Worm (Caenorhabditis elegans) whole organism, L1 larva: ENCODE measurements around the gene ceh-16.

Experiments
- C04F5.9 ChIP-seq: sonication (generic microtip); optimal IDR thresholded peaks from 2 replicates; lab custom pipeline; 2016; ENCODE audit warnings: missing genetic modification characterization, missing compliant biosample characterization
- C16A3.4 ChIP-seq: fragments of 150-350 bp; optimal IDR thresholded peaks from 2 replicates; lab custom pipeline; 2014; ENCODE audit warnings: missing biosample characterization, missing genetic modification characterization
- Y116A8C.19 ChIP-seq: sonication (generic microtip); optimal IDR thresholded peaks from 2 replicates; lab custom pipeline; 2016; ENCODE audit warnings: missing compliant biosample characterization, missing genetic modification characterization, borderline replicate concordance
- alr-1 ChIP-seq: fragments of 200-800 bp; sonication (Bioruptor generic); optimal IDR thresholded peaks from 2 replicates; lab custom pipeline; 2018; ENCODE audit warnings: borderline replicate concordance, mild to moderate bottlenecking, missing genetic modification characterization, missing compliant biosample characterization
- ama-1 ChIP-seq: fragments of 150-350 bp; optimal IDR thresholded peaks from 2 replicates; lab custom pipeline; 2014
- blmp-1 ChIP-seq: fragments of 150-350 bp; optimal IDR thresholded peaks from 2 replicates; lab custom pipeline; 2014; ENCODE audit warnings: missing biosample characterization, missing genetic modification characterization
- ceh-82 ChIP-seq, 3 experiments: fragments of 150-350 bp in 1 of 3; sonication (generic microtip) in 2 of 3; optimal IDR thresholded peaks; 2 replicates each; lab custom pipeline; 2014 to 2017; ENCODE audit warnings: missing biosample characterization in 3 of 3, missing genetic modification characterization in 3 of 3
- ceh-88 ChIP-seq: fragments of 200-800 bp; sonication (Bioruptor generic); IDR thresholded peaks from 2 replicates; pipeline ENCODE4 v1.3.6; 2022; ENCODE audit warnings: missing genetic modification characterization, missing compliant biosample characterization
- ces-1 ChIP-seq: fragments of 150-350 bp; optimal IDR thresholded peaks from 2 replicates; lab custom pipeline; 2014; ENCODE audit warnings: missing biosample characterization, missing genetic modification reagents, missing genetic modification characterization
- dpl-1 ChIP-seq, 3 experiments: fragments of 150-350 bp in 2 of 3; sonication (generic microtip) in 1 of 3; optimal IDR thresholded peaks; 2 replicates each; lab custom pipeline; 2014 to 2017; ENCODE audit warnings: missing biosample characterization in 3 of 3, missing genetic modification characterization in 3 of 3, missing genetic modification reagents in 3 of 3
- efl-1 ChIP-seq, 4 experiments: fragments of 150-350 bp; optimal IDR thresholded peaks in 3 of 4; peaks in 1 of 4; 1 replicate in 1 of 4; 2 replicates in 3 of 4; lab custom pipeline; 2014; ENCODE audit warnings: missing biosample characterization in 2 of 4, missing genetic modification characterization in 2 of 4, missing genetic modification reagents in 2 of 4
- elt-2 ChIP-seq: sonication (generic microtip); optimal IDR thresholded peaks from 2 replicates; lab custom pipeline; 2016; ENCODE audit warnings: missing genetic modification characterization, mild to moderate bottlenecking, inconsistent platforms, missing compliant biosample characterization, missing genetic modification reagents
- elt-3 ChIP-seq, 6 experiments: fragments of 150-350 bp in 1 of 6; sonication (generic microtip); optimal IDR thresholded peaks; 2 replicates each; lab custom pipeline; 2017 to 2018; ENCODE audit warnings: missing biosample characterization in 6 of 6, missing genetic modification characterization in 6 of 6, inconsistent platforms in 1 of 6
- ets-5 ChIP-seq: fragments of 200-800 bp; sonication (Bioruptor generic); IDR thresholded peaks from 2 replicates; pipeline ENCODE4 v1.3.6; 2022; ENCODE audit warnings: missing genetic modification characterization, missing compliant biosample characterization
- fkh-10 ChIP-seq: sonication (generic microtip); optimal IDR thresholded peaks from 2 replicates; lab custom pipeline; 2017; ENCODE audit warnings: missing biosample characterization, missing genetic modification reagents, missing genetic modification characterization
- fkh-4 ChIP-seq: sonication (generic microtip); optimal IDR thresholded peaks from 2 replicates; lab custom pipeline; 2016; ENCODE audit warnings: missing compliant biosample characterization, missing genetic modification characterization, borderline replicate concordance
- fos-1 ChIP-seq: fragments of 150-350 bp; optimal IDR thresholded peaks from 2 replicates; lab custom pipeline; 2014; ENCODE audit warnings: missing biosample characterization, missing genetic modification characterization
- grh-1 ChIP-seq: fragments of 200-800 bp; sonication (Bioruptor generic); IDR thresholded peaks from 2 replicates; pipeline ENCODE4 v1.3.6; 2022; ENCODE audit warnings: missing genetic modification reagents, missing genetic modification characterization, missing compliant biosample characterization
- hlh-4 ChIP-seq: sonication (generic microtip); optimal IDR thresholded peaks from 2 replicates; lab custom pipeline; 2016; ENCODE audit warnings: mild to moderate bottlenecking, missing genetic modification characterization, missing compliant biosample characterization
- irx-1 ChIP-seq: sonication (generic microtip); optimal IDR thresholded peaks from 2 replicates; lab custom pipeline; 2016; ENCODE audit warnings: missing genetic modification characterization, missing compliant biosample characterization
- lir-3 ChIP-seq: sonication (generic microtip); optimal IDR thresholded peaks from 2 replicates; lab custom pipeline; 2016; ENCODE audit warnings: mild to moderate bottlenecking, missing genetic modification characterization, moderate library complexity, missing compliant biosample characterization; ENCODE audit not compliant: poor library complexity
- mdl-1 ChIP-seq, 2 experiments: fragments of 150-350 bp; optimal IDR thresholded peaks; 2 replicates each; lab custom pipeline; 2014 to 2017; ENCODE audit warnings: missing biosample characterization in 2 of 2, missing genetic modification characterization in 2 of 2, inconsistent platforms in 1 of 2
- mef-2 ChIP-seq: fragments of 150-350 bp; optimal IDR thresholded peaks from 2 replicates; lab custom pipeline; 2014; ENCODE audit warnings: missing biosample characterization, missing genetic modification characterization
- mep-1 ChIP-seq: fragments of 150-350 bp; optimal IDR thresholded peaks from 2 replicates; lab custom pipeline; 2014; ENCODE audit warnings: missing biosample characterization, missing genetic modification characterization
- nhr-11 ChIP-seq: fragments of 150-350 bp; optimal IDR thresholded peaks from 2 replicates; lab custom pipeline; 2014; ENCODE audit warnings: missing biosample characterization, missing genetic modification characterization
- nhr-20 ChIP-seq: sonication (generic microtip); optimal IDR thresholded peaks from 2 replicates; lab custom pipeline; 2016; ENCODE audit warnings: mild to moderate bottlenecking, missing genetic modification characterization, missing compliant biosample characterization
- nhr-237 ChIP-seq: fragments of 150-350 bp; optimal IDR thresholded peaks from 2 replicates; lab custom pipeline; 2014; ENCODE audit warnings: missing biosample characterization, missing genetic modification characterization
- nhr-28 ChIP-seq: fragments of 150-350 bp; optimal IDR thresholded peaks from 2 replicates; lab custom pipeline; 2014; ENCODE audit warnings: missing biosample characterization, missing genetic modification characterization
- nhr-76 ChIP-seq: sonication (generic microtip); optimal IDR thresholded peaks from 2 replicates; lab custom pipeline; 2017; ENCODE audit warnings: missing biosample characterization, missing genetic modification characterization
- nhr-77 ChIP-seq: fragments of 150-350 bp; optimal IDR thresholded peaks from 2 replicates; lab custom pipeline; 2014; ENCODE audit warnings: missing biosample characterization, missing genetic modification characterization
- nhr-85 ChIP-seq: sonication (generic microtip); peaks from one replicate; lab custom pipeline; 2016; ENCODE audit warnings: missing genetic modification characterization, inconsistent platforms, missing compliant biosample characterization
- rnt-1 ChIP-seq: sonication (generic microtip); optimal IDR thresholded peaks from 2 replicates; lab custom pipeline; 2016; ENCODE audit warnings: mild to moderate bottlenecking, missing genetic modification characterization, moderate library complexity, missing compliant biosample characterization
- skn-1 ChIP-seq: fragments of 150-350 bp; optimal IDR thresholded peaks from 2 replicates; lab custom pipeline; 2014; ENCODE audit warnings: missing biosample characterization, missing genetic modification characterization
- snu-23 ChIP-seq: sonication (generic microtip); optimal IDR thresholded peaks from 2 replicates; lab custom pipeline; 2016; ENCODE audit warnings: missing genetic modification characterization, missing compliant biosample characterization
- sptf-1 ChIP-seq: fragments of 150-350 bp; optimal IDR thresholded peaks from 2 replicates; lab custom pipeline; 2014; ENCODE audit warnings: missing biosample characterization, missing genetic modification characterization
- tlp-1 ChIP-seq: fragments of 150-350 bp; optimal IDR thresholded peaks from 2 replicates; lab custom pipeline; 2014; ENCODE audit warnings: missing biosample characterization, missing genetic modification characterization
- unc-130 ChIP-seq: fragments of 150-350 bp; optimal IDR thresholded peaks from 2 replicates; lab custom pipeline; 2017; ENCODE audit warnings: missing biosample characterization, missing genetic modification characterization, inconsistent platforms
- unc-86 ChIP-seq: sonication (generic microtip); optimal IDR thresholded peaks from 2 replicates; lab custom pipeline; 2016; ENCODE audit warnings: missing genetic modification characterization, missing compliant biosample characterization
- vab-15 ChIP-seq: sonication (generic microtip); optimal IDR thresholded peaks from 2 replicates; lab custom pipeline; 2017; ENCODE audit warnings: missing genotype, mild to moderate bottlenecking, missing genetic modification characterization, missing compliant biosample characterization
- xbp-1 ChIP-seq: sonication (generic microtip); optimal IDR thresholded peaks from 2 replicates; lab custom pipeline; 2016; ENCODE audit warnings: missing genetic modification characterization, missing compliant biosample characterization
- zip-4 ChIP-seq: fragments of 200-800 bp; sonication (Bioruptor generic); optimal IDR thresholded peaks from 2 replicates; lab custom pipeline; 2018; ENCODE audit warnings: mild to moderate bottlenecking, missing genetic modification characterization, moderate library complexity, missing compliant biosample characterization

ceh-16 gene

DNA sequence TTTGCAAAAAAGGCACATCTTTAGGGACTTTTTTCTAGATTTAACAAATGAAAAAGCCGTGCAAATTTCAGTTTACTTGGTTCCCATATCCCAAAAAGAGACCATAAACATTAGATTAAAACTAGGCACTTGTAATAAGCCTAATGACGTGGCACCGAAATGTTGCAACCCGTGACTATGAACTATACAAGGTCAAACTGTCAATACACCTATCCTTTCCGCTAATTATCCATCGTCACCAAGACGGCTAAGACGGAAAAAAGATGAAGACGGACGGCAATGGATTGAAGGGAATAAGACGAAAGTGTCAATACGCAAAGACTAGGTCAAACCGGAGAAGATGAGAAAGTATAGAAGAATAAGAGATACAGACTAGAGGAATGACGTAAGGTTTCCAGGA, 23.6 kb upstream of the ceh-16 start:
- peak; percentile 8 for TF ChIP-seq nhr-20 (tag; lab: Kevin White, UChicago)
- TF ChIP-seq snu-23 (GFP tag; lab: Kevin White, UChicago) = peak; percentile 12
- peak; percentile 19 for TF ChIP-seq C16A3.4 (tag; lab: Kevin White, UChicago)
- no peak for TF ChIP-seq ceh-82 (tag; optimal IDR thresholded peaks at IDR 0.05; lab: Kevin White, UChicago)
- no peak for TF ChIP-seq ces-1
- TF ChIP-seq efl-1 (optimal IDR thresholded peaks at IDR 0.05; lab: Kevin White, UChicago) = no peak
- no peak for TF ChIP-seq efl-1 (GFP tag; optimal IDR thresholded peaks at IDR 0.05 in 1 of 2; lab: Kevin White, UChicago)
- TF ChIP-seq alr-1 (tag; lab: Kevin White, UChicago) = no peak
- TF ChIP-seq fos-1 (tag; lab: Kevin White, UChicago) = no peak
- TF ChIP-seq unc-86 (tag; lab: Kevin White, UChicago) = no peak
- TF ChIP-seq hlh-4 (tag; lab: Kevin White, UChicago) = no peak
- no peak for TF ChIP-seq irx-1 (tag; lab: Kevin White, UChicago)
- no peak for TF ChIP-seq tlp-1 (tag; lab: Kevin White, UChicago)
- TF ChIP-seq elt-3 (tag; optimal IDR thresholded peaks at IDR 0.05; lab: Kevin White, UChicago) = peak in 1 of 6 experiments; percentile 59
- no peak for TF ChIP-seq lir-3
- TF ChIP-seq rnt-1 (tag; lab: Kevin White, UChicago) = no peak
- TF ChIP-seq nhr-11 (tag; lab: Kevin White, UChicago) = no peak
- TF ChIP-seq unc-130 (tag; lab: Kevin White, UChicago) = no peak
- peak; percentile 62 for TF ChIP-seq nhr-85
- no peak for TF ChIP-seq zip-4
- TF ChIP-seq nhr-77 (tag; lab: Kevin White, UChicago) = no peak
- no peak for TF ChIP-seq mdl-1 (tag; optimal IDR thresholded peaks at IDR 0.05; lab: Kevin White, UChicago)
- peak; percentile 53 for TF ChIP-seq mep-1 (tag; lab: Kevin White, UChicago)
- TF ChIP-seq mef-2 = no peak
- peak in 1 of 3 experiments; percentile 8 for TF ChIP-seq dpl-1 (GFP tag; optimal IDR thresholded peaks at IDR 0.05; lab: Kevin White, UChicago)
- TF ChIP-seq C04F5.9 (tag; lab: Kevin White, UChicago) = no peak
- no peak for TF ChIP-seq elt-2
- no peak for TF ChIP-seq xbp-1 (tag; lab: Kevin White, UChicago)
- TF ChIP-seq blmp-1 (tag; lab: Kevin White, UChicago) = peak; percentile 94

- TF ChIP-seq blmp-1 (tag; lab: Kevin White, UChicago) = peak; percentile 93
- no peak for TF ChIP-seq fkh-10 (GFP tag; lab: Kevin White, UChicago)
These were observed 20.4 kb upstream of the ceh-16 start for ce11 chrIII:8602148-8602547.

DNA sequence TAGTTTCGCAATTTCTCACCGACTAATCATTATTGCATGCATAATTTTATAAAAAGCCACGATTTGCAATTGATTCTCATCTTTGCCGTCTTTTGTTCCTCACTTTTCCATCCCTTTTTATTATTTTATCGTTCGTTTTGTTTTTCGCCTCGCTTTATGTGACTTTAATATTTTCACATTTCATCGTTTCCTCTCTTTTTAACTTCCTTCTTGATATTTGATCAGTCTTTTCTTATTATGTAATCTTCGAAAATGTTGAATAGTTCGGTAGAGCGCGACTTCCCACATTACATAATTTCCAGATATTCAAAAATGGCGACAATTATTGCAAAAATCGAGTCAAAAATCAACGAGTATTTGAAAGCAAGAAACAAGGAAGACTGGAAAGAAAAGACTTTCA, 17.0 kb upstream of the ceh-16 start, which contains the start of gene C06E1.1:
TSS of gene C06E1.1 (plus strand) at position 301 of the 400 bp plus-strand sequence.
- TF ChIP-seq nhr-237 (tag; lab: Kevin White, UChicago) = no peak
- no peak for TF ChIP-seq vab-15 (tag; lab: Kevin White, UChicago)
- no peak for TF ChIP-seq fkh-4 (tag; lab: Kevin White, UChicago)

DNA sequence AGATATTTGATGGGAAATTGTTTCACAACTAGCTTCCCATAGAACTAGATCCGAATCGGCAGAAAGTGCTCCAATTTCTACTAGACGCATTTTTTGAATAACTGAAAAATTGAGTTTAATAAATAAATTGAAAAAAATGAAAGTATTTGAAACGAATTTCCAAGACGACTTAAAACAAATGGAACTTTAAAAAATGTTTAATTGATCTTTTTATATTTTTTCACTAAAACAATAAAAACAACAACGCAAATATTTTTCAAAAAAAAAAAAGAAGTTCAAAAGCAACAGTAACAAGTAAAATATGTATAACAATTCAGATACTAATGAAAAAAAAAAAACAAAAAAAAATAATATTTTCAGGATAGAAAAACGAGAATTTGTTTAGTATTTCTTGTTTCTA, 12.9 kb upstream of the ceh-16 start, which contains the start of gene C06E1.9:
TSS of gene C06E1.9 (minus strand) at position 101 of the 400 bp plus-strand sequence.
- TF ChIP-seq Y116A8C.19 (tag; lab: Kevin White, UChicago) (no peak), nhr-20 (tag; lab: Kevin White, UChicago) (no peak), nhr-76 (tag; lab: Kevin White, UChicago) (no peak), grh-1 (GFP tag; lab: Robert Waterston, UW) (no peak), nhr-28 (tag; lab: Kevin White, UChicago) (no peak), skn-1 (tag; lab: Kevin White, UChicago) (no peak), fos-1 (tag; lab: Kevin White, UChicago) (no peak), sptf-1 (tag; lab: Kevin White, UChicago) (no peak), ces-1 (no peak), ceh-88 (GFP tag; lab: Robert Waterston, UW) (no peak), mep-1 (tag; lab: Kevin White, UChicago) (no peak), ama-1 (no peak), ets-5 (GFP tag; lab: Robert Waterston, UW) (no peak)
